Worm (Caenorhabditis elegans) whole organism, L1 larva: Measurements from ENCODE around the gene stt-3.
A peak's percentile ranks its signal among the peaks of the same experiment; 100 is the strongest.

ENCODE experiments used
- C34B4.2 ChIP-seq: sonication (generic microtip); optimal IDR thresholded peaks from 2 replicates; lab custom pipeline; 2017; ENCODE audit warnings: mild to moderate bottlenecking, missing genetic modification characterization, missing compliant biosample characterization
- F16B12.6 ChIP-seq: fragments of 150-350 bp; optimal IDR thresholded peaks from 2 replicates; lab custom pipeline; 2014; ENCODE audit warnings: missing biosample characterization, missing genetic modification characterization
- blmp-1 ChIP-seq: fragments of 150-350 bp; optimal IDR thresholded peaks from 2 replicates; lab custom pipeline; 2014; ENCODE audit warnings: missing biosample characterization, missing genetic modification characterization
- ceh-63 ChIP-seq: fragments of 200-800 bp; sonication (Bioruptor generic); optimal IDR thresholded peaks from 2 replicates; lab custom pipeline; 2018; ENCODE audit warnings: mild to moderate bottlenecking, missing genetic modification characterization, missing compliant biosample characterization
- ceh-8 ChIP-seq: fragments of 200-800 bp; sonication (Bioruptor generic); optimal IDR thresholded peaks from 2 replicates; lab custom pipeline; 2018; ENCODE audit warnings: mild to moderate bottlenecking, missing genetic modification characterization, moderate library complexity, missing compliant biosample characterization
- ceh-82 ChIP-seq, 3 experiments: fragments of 150-350 bp in 1 of 3; sonication (generic microtip) in 2 of 3; optimal IDR thresholded peaks; 2 replicates each; lab custom pipeline; 2014 to 2017; ENCODE audit warnings: missing biosample characterization in 3 of 3, missing genetic modification characterization in 3 of 3
- ceh-88 ChIP-seq: fragments of 200-800 bp; sonication (Bioruptor generic); IDR thresholded peaks from 2 replicates; pipeline ENCODE4 v1.3.6; 2022; ENCODE audit warnings: missing genetic modification characterization, missing compliant biosample characterization
- ces-1 ChIP-seq: fragments of 150-350 bp; optimal IDR thresholded peaks from 2 replicates; lab custom pipeline; 2014; ENCODE audit warnings: missing biosample characterization, missing genetic modification reagents, missing genetic modification characterization
- dpl-1 ChIP-seq, 3 experiments: fragments of 150-350 bp in 2 of 3; sonication (generic microtip) in 1 of 3; optimal IDR thresholded peaks; 2 replicates each; lab custom pipeline; 2014 to 2017; ENCODE audit warnings: missing biosample characterization in 3 of 3, missing genetic modification characterization in 3 of 3, missing genetic modification reagents in 3 of 3
- dsc-1 ChIP-seq: sonication (generic microtip); optimal IDR thresholded peaks from 2 replicates; lab custom pipeline; 2016; ENCODE audit warnings: mild to moderate bottlenecking, missing genetic modification characterization, missing compliant biosample characterization
- efl-1 ChIP-seq, 4 experiments: fragments of 150-350 bp; optimal IDR thresholded peaks in 3 of 4; peaks in 1 of 4; 1 replicate in 1 of 4; 2 replicates in 3 of 4; lab custom pipeline; 2014; ENCODE audit warnings: missing biosample characterization in 2 of 4, missing genetic modification characterization in 2 of 4, missing genetic modification reagents in 2 of 4
- efl-3 ChIP-seq: fragments of 200-800 bp; sonication (Bioruptor generic); optimal IDR thresholded peaks from 2 replicates; lab custom pipeline; 2018; ENCODE audit warnings: mild to moderate bottlenecking, missing genetic modification characterization, missing compliant biosample characterization
- egl-13 ChIP-seq: sonication (generic microtip); optimal IDR thresholded peaks from 2 replicates; lab custom pipeline; 2016; ENCODE audit warnings: missing genotype, missing genetic modification reagents, missing genetic modification characterization, missing compliant biosample characterization
- egl-27 ChIP-seq, 2 experiments: fragments of 150-350 bp in 1 of 2; sonication (generic microtip); optimal IDR thresholded peaks; 3 replicates each; lab custom pipeline; 2017 to 2018; ENCODE audit warnings: missing biosample characterization in 2 of 2, missing genetic modification characterization in 2 of 2, missing genetic modification reagents in 2 of 2
- elt-2 ChIP-seq: sonication (generic microtip); optimal IDR thresholded peaks from 2 replicates; lab custom pipeline; 2016; ENCODE audit warnings: missing genetic modification characterization, mild to moderate bottlenecking, inconsistent platforms, missing compliant biosample characterization, missing genetic modification reagents
- ets-5 ChIP-seq: fragments of 200-800 bp; sonication (Bioruptor generic); IDR thresholded peaks from 2 replicates; pipeline ENCODE4 v1.3.6; 2022; ENCODE audit warnings: missing genetic modification characterization, missing compliant biosample characterization
- fkh-10 ChIP-seq: sonication (generic microtip); optimal IDR thresholded peaks from 2 replicates; lab custom pipeline; 2017; ENCODE audit warnings: missing biosample characterization, missing genetic modification reagents, missing genetic modification characterization
- fos-1 ChIP-seq: fragments of 150-350 bp; optimal IDR thresholded peaks from 2 replicates; lab custom pipeline; 2014; ENCODE audit warnings: missing biosample characterization, missing genetic modification characterization
- irx-1 ChIP-seq: sonication (generic microtip); optimal IDR thresholded peaks from 2 replicates; lab custom pipeline; 2016; ENCODE audit warnings: missing genetic modification characterization, missing compliant biosample characterization
- isw-1 ChIP-seq: fragments of 200-800 bp; sonication (Bioruptor generic); IDR thresholded peaks from 2 replicates; pipeline ENCODE4 v1.3.6; 2022; ENCODE audit warnings: missing genetic modification characterization, missing compliant biosample characterization
- jun-1 ChIP-seq: fragments of 150-350 bp; optimal IDR thresholded peaks from 2 replicates; lab custom pipeline; 2014; ENCODE audit warnings: missing biosample characterization, missing genetic modification reagents, missing genetic modification characterization
- lin-14 ChIP-seq: fragments of 200-800 bp; sonication (Bioruptor generic); optimal IDR thresholded peaks from 2 replicates; lab custom pipeline; 2018; ENCODE audit warnings: mild to moderate bottlenecking, missing genetic modification characterization, moderate library complexity, missing compliant biosample characterization
- lin-15B ChIP-seq: fragments of 150-350 bp; sonication (generic microtip); optimal IDR thresholded peaks from 3 replicates; lab custom pipeline; 2014; ENCODE audit warnings: missing biosample characterization, missing genetic modification characterization
- lsy-2 ChIP-seq, 2 experiments: fragments of 150-350 bp; optimal IDR thresholded peaks; 2 replicates each; lab custom pipeline; 2014; ENCODE audit warnings: missing biosample characterization in 2 of 2, missing genetic modification characterization in 2 of 2
- mab-9 ChIP-seq: fragments of 200-800 bp; sonication (Bioruptor generic); IDR thresholded peaks from 2 replicates; pipeline ENCODE4 v1.3.6; 2022; ENCODE audit warnings: missing genetic modification reagents, missing genetic modification characterization, missing compliant biosample characterization
- mep-1 ChIP-seq: fragments of 150-350 bp; optimal IDR thresholded peaks from 2 replicates; lab custom pipeline; 2014; ENCODE audit warnings: missing biosample characterization, missing genetic modification characterization
- nhr-11 ChIP-seq: fragments of 150-350 bp; optimal IDR thresholded peaks from 2 replicates; lab custom pipeline; 2014; ENCODE audit warnings: missing biosample characterization, missing genetic modification characterization
- nhr-20 ChIP-seq: sonication (generic microtip); optimal IDR thresholded peaks from 2 replicates; lab custom pipeline; 2016; ENCODE audit warnings: mild to moderate bottlenecking, missing genetic modification characterization, missing compliant biosample characterization
- nhr-47 ChIP-seq: sonication (generic microtip); optimal IDR thresholded peaks from 2 replicates; lab custom pipeline; 2016; ENCODE audit warnings: mild to moderate bottlenecking, missing genetic modification characterization, moderate library complexity, missing compliant biosample characterization
- nhr-71 ChIP-seq: sonication (generic microtip); optimal IDR thresholded peaks from 2 replicates; lab custom pipeline; 2016; ENCODE audit warnings: mild to moderate bottlenecking, missing genetic modification characterization, moderate library complexity, missing compliant biosample characterization
- nhr-76 ChIP-seq: sonication (generic microtip); optimal IDR thresholded peaks from 2 replicates; lab custom pipeline; 2017; ENCODE audit warnings: missing biosample characterization, missing genetic modification characterization
- nhr-77 ChIP-seq: fragments of 150-350 bp; optimal IDR thresholded peaks from 2 replicates; lab custom pipeline; 2014; ENCODE audit warnings: missing biosample characterization, missing genetic modification characterization
- nhr-90 ChIP-seq: sonication (generic microtip); optimal IDR thresholded peaks from 2 replicates; lab custom pipeline; 2016; ENCODE audit warnings: mild to moderate bottlenecking, missing genetic modification characterization, missing compliant biosample characterization; ENCODE audit not compliant: poor library complexity
- pag-3 ChIP-seq: sonication (generic microtip); optimal IDR thresholded peaks from 2 replicates; lab custom pipeline; 2017; ENCODE audit warnings: missing genetic modification characterization, mild to moderate bottlenecking, missing compliant biosample characterization, antibody characterized with exemption, borderline replicate concordance; ENCODE audit not compliant: insufficient read depth
- pax-3 ChIP-seq: fragments of 200-800 bp; sonication (Bioruptor generic); optimal IDR thresholded peaks from 2 replicates; lab custom pipeline; 2018; ENCODE audit warnings: mild to moderate bottlenecking, missing genetic modification characterization, moderate library complexity, missing compliant biosample characterization
- rnt-1 ChIP-seq: sonication (generic microtip); optimal IDR thresholded peaks from 2 replicates; lab custom pipeline; 2016; ENCODE audit warnings: mild to moderate bottlenecking, missing genetic modification characterization, moderate library complexity, missing compliant biosample characterization
- snpc-4 ChIP-seq: fragments of 150-350 bp; optimal IDR thresholded peaks from 2 replicates; lab custom pipeline; 2014; ENCODE audit warnings: missing biosample characterization, missing genetic modification characterization
- sox-4 ChIP-seq: sonication (generic microtip); optimal IDR thresholded peaks from 2 replicates; lab custom pipeline; 2016; ENCODE audit warnings: missing genetic modification characterization, missing compliant biosample characterization
- sup-37 ChIP-seq: fragments of 200-800 bp; sonication (Bioruptor generic); optimal IDR thresholded peaks from 2 replicates; lab custom pipeline; 2018; ENCODE audit warnings: mild to moderate bottlenecking, missing genetic modification characterization, missing compliant biosample characterization
- tlp-1 ChIP-seq: fragments of 150-350 bp; optimal IDR thresholded peaks from 2 replicates; lab custom pipeline; 2014; ENCODE audit warnings: missing biosample characterization, missing genetic modification characterization
- unc-30 ChIP-seq: sonication (generic microtip); optimal IDR thresholded peaks from 2 replicates; lab custom pipeline; 2017; ENCODE audit warnings: missing biosample characterization, missing genetic modification characterization
- unc-62 ChIP-seq: fragments of 150-350 bp; optimal IDR thresholded peaks from 2 replicates; lab custom pipeline; 2014; ENCODE audit warnings: missing biosample characterization, missing genetic modification reagents, missing genetic modification characterization
- unc-86 ChIP-seq: sonication (generic microtip); optimal IDR thresholded peaks from 2 replicates; lab custom pipeline; 2016; ENCODE audit warnings: missing genetic modification characterization, missing compliant biosample characterization
- zag-1 ChIP-seq: fragments of 150-350 bp; optimal IDR thresholded peaks from 2 replicates; lab custom pipeline; 2014; ENCODE audit warnings: missing biosample characterization, missing genetic modification characterization
- ztf-11 ChIP-seq, 2 experiments: sonication (generic microtip); optimal IDR thresholded peaks; 2 replicates each; lab custom pipeline; 2016 to 2017; ENCODE audit warnings: missing genetic modification characterization in 2 of 2, missing biosample characterization in 1 of 2, missing compliant biosample characterization in 1 of 2
- ztf-4 ChIP-seq: fragments of 150-350 bp; optimal IDR thresholded peaks from 2 replicates; lab custom pipeline; 2014; ENCODE audit warnings: missing biosample characterization, missing genetic modification characterization

stt-3 gene

ce11 chrIII:6270277-6270676, 21.8 kb downstream of the stt-3 start, which contains the start of gene srg-3:
Gene srg-3 (minus strand): TSS chrIII:6270377.
- TF ChIP-seq ces-1 (GFP tag; lab: Kevin White, UChicago) (no peak), ztf-4 (tag; lab: Kevin White, UChicago) (no peak), pag-3 (tag; lab: Kevin White, UChicago) (no peak), efl-3 (no peak), unc-62 (no peak), mab-9 (GFP tag; lab: Robert Waterston, UW) (no peak), zag-1 (tag; lab: Kevin White, UChicago) (no peak)

- TF ChIP-seq sox-4 (tag; lab: Kevin White, UChicago): no peak
- no peak for TF ChIP-seq mep-1 (tag; lab: Kevin White, UChicago)
- TF ChIP-seq jun-1 (tag; lab: Kevin White, UChicago): no peak
- no peak for TF ChIP-seq tlp-1
- no peak for TF ChIP-seq nhr-20 (tag; lab: Kevin White, UChicago)
- TF ChIP-seq egl-27 (tag; optimal IDR thresholded peaks at IDR 0.05; lab: Kevin White, UChicago): no peak
- no peak for TF ChIP-seq blmp-1 (tag; lab: Kevin White, UChicago)
- no peak for TF ChIP-seq irx-1
- TF ChIP-seq unc-30 (tag; lab: Kevin White, UChicago): no peak
- TF ChIP-seq nhr-71: no peak
- no peak for TF ChIP-seq zag-1 (tag; lab: Kevin White, UChicago)
- no peak for TF ChIP-seq pax-3 (tag; lab: Kevin White, UChicago)
- no peak for TF ChIP-seq sup-37 (GFP tag; lab: Kevin White, UChicago)
- no peak for TF ChIP-seq pag-3 (tag; lab: Kevin White, UChicago)
- no peak for TF ChIP-seq ceh-8 (GFP tag; lab: Kevin White, UChicago)
- no peak for TF ChIP-seq efl-1 (optimal IDR thresholded peaks at IDR 0.05; lab: Kevin White, UChicago)
- TF ChIP-seq efl-1 (GFP tag; optimal IDR thresholded peaks at IDR 0.05 in 1 of 2; lab: Kevin White, UChicago): no peak
- TF ChIP-seq lsy-2 (tag; optimal IDR thresholded peaks at IDR 0.05; lab: Kevin White, UChicago): no peak
- no peak for TF ChIP-seq unc-86
These were observed 24.4 kb downstream of the stt-3 start, which contains the start of gene C18F10.2 for ce11 chrIII:6272868-6273267. Gene C18F10.2 (plus strand): TSS chrIII:6273168.

ce11 chrIII:6278301-6278827, 29.9 kb downstream of the stt-3 start, which contains the start of gene C18F10.7:
Gene C18F10.7 (minus strand): TSS chrIII:6278351.
- TF ChIP-seq elt-2 (tag; lab: Kevin White, UChicago): peak; percentile 61
- no peak for TF ChIP-seq C34B4.2
- no peak for TF ChIP-seq ceh-63 (GFP tag; lab: Kevin White, UChicago)
- peak; percentile 73 for TF ChIP-seq nhr-47
- TF ChIP-seq nhr-71: peak; percentile 89
- no peak for TF ChIP-seq nhr-76 (tag; lab: Kevin White, UChicago)
- TF ChIP-seq fkh-10: no peak
- peak; percentile 30 for TF ChIP-seq isw-1
- peak; percentile 87 for TF ChIP-seq lin-14
- TF ChIP-seq ztf-4 (tag; lab: Kevin White, UChicago): peak; percentile 43
- TF ChIP-seq rnt-1 (tag; lab: Kevin White, UChicago): peak; percentile 79
- peak; percentile 11 for TF ChIP-seq nhr-77 (tag; lab: Kevin White, UChicago)
- TF ChIP-seq nhr-90 (tag; lab: Kevin White, UChicago): peak; percentile 59
- TF ChIP-seq ztf-11 (tag; optimal IDR thresholded peaks at IDR 0.05; lab: Kevin White, UChicago): no peak
- no peak for TF ChIP-seq lin-15B (tag; lab: Kevin White, UChicago)
- TF ChIP-seq dpl-1 (GFP tag; optimal IDR thresholded peaks at IDR 0.05; lab: Kevin White, UChicago): peak; percentile 30 to 56 (median 48)
- peak in 1 of 2 experiments; percentile 76 for TF ChIP-seq lsy-2 (tag; optimal IDR thresholded peaks at IDR 0.05; lab: Kevin White, UChicago)
- no peak for TF ChIP-seq ets-5 (GFP tag; lab: Robert Waterston, UW)
- TF ChIP-seq ceh-8 (GFP tag; lab: Kevin White, UChicago): no peak
- TF ChIP-seq mep-1 (tag; lab: Kevin White, UChicago): peak; percentile 50
- TF ChIP-seq nhr-11: peak; percentile 7
- peak; percentile 16 for TF ChIP-seq F16B12.6 (tag; lab: Kevin White, UChicago)
- TF ChIP-seq irx-1: peak; percentile 52
- peak; percentile 73 for TF ChIP-seq fos-1 (tag; lab: Kevin White, UChicago)
- peak; percentile 64 for TF ChIP-seq snpc-4
- TF ChIP-seq egl-13 (tag; lab: Kevin White, UChicago): peak; percentile 71
- TF ChIP-seq ces-1 (GFP tag; lab: Kevin White, UChicago): no peak
- TF ChIP-seq jun-1 (tag; lab: Kevin White, UChicago): peak; percentile 36
- peak; percentile 79 to 85 for TF ChIP-seq efl-1 (optimal IDR thresholded peaks at IDR 0.05; lab: Kevin White, UChicago)
- peak; percentile 60 to 95 for TF ChIP-seq efl-1 (GFP tag; optimal IDR thresholded peaks at IDR 0.05 in 1 of 2; lab: Kevin White, UChicago)
- TF ChIP-seq ceh-82 (tag; optimal IDR thresholded peaks at IDR 0.05; lab: Kevin White, UChicago): peak; percentile 37 to 64 (median 38)
- TF ChIP-seq ceh-88 (GFP tag; lab: Robert Waterston, UW): no peak; the same call in 1 of the 2 replicates
- TF ChIP-seq dsc-1 (tag; lab: Kevin White, UChicago): peak; percentile 66
